Fruit fly (Drosophila melanogaster) whole organism, pupa: ENCODE data around the gene CG42579.
"Not testable (repeated sequence)": the region's sequence is repeated elsewhere in the genome, so short reads cannot be mapped to it uniquely, and the experiment has no call there.

Experiments used
- CG10348 ChIP-seq: fragments of 200-800 bp; sonication (Bioruptor generic); IDR thresholded peaks from 2 replicates; pipeline ENCODE4 v1.3.6; 2022; ENCODE audit warnings: missing biosample characterization, missing genetic modification characterization
- CG12605 ChIP-seq: fragments of 200-800 bp; sonication (Bioruptor generic); IDR thresholded peaks from 2 replicates; pipeline ENCODE4 v1.3.6; 2022; ENCODE audit warnings: missing biosample characterization, missing genetic modification characterization
- CG13204 ChIP-seq: fragments of 200-800 bp; sonication (Bioruptor generic); optimal IDR thresholded peaks from 2 replicates; lab custom pipeline; 2018; ENCODE audit warnings: missing biosample characterization, mild to moderate bottlenecking, missing genetic modification characterization, moderate library complexity
- CG14655 ChIP-seq: fragments of 200-800 bp; sonication (Bioruptor generic); optimal IDR thresholded peaks from 3 replicates; lab custom pipeline; 2017; ENCODE audit warnings: mild to moderate bottlenecking, missing biosample characterization, missing genetic modification reagents, missing genetic modification characterization
- CG15710 ChIP-seq: fragments of 200-800 bp; sonication (Bioruptor generic); optimal IDR thresholded peaks from 2 replicates; lab custom pipeline; 2018; ENCODE audit warnings: missing biosample characterization, mild to moderate bottlenecking, missing genetic modification characterization, moderate library complexity
- CG17806 ChIP-seq: fragments of 200-800 bp; sonication (Bioruptor generic); optimal IDR thresholded peaks from 2 replicates; lab custom pipeline; 2018; ENCODE audit warnings: missing biosample characterization, mild to moderate bottlenecking, missing genetic modification characterization, moderate library complexity
- CG32121 ChIP-seq: fragments of 200-800 bp; sonication (Bioruptor generic); IDR thresholded peaks from 2 replicates; pipeline ENCODE4 v1.3.6; 2022; ENCODE audit warnings: missing biosample characterization, missing genetic modification characterization
- CG34367 ChIP-seq: fragments of 200-800 bp; sonication (Bioruptor generic); optimal IDR thresholded peaks from 2 replicates; lab custom pipeline; 2018; ENCODE audit warnings: missing biosample characterization, mild to moderate bottlenecking, missing genetic modification characterization
- CG4496 ChIP-seq: fragments of 200-800 bp; sonication (Bioruptor generic); IDR thresholded peaks from 3 replicates; pipeline ENCODE4 v1.3.6; 2022; ENCODE audit warnings: missing biosample characterization, missing genetic modification characterization
- CG8159 ChIP-seq: fragments of 200-800 bp; sonication (Bioruptor generic); optimal IDR thresholded peaks from 3 replicates; lab custom pipeline; 2018; ENCODE audit warnings: missing biosample characterization, mild to moderate bottlenecking, missing genetic modification characterization, moderate library complexity
- CG8301 ChIP-seq: fragments of 200-800 bp; sonication (Bioruptor generic); optimal IDR thresholded peaks from 2 replicates; lab custom pipeline; 2018; ENCODE audit warnings: missing biosample characterization, mild to moderate bottlenecking, missing genetic modification characterization
- CG9948 ChIP-seq: fragments of 200-800 bp; sonication (Bioruptor generic); optimal IDR thresholded peaks from 2 replicates; lab custom pipeline; 2018; ENCODE audit warnings: missing biosample characterization, mild to moderate bottlenecking, missing genetic modification characterization, moderate library complexity
- D1 ChIP-seq: fragments of 200-800 bp; sonication (Bioruptor generic); optimal IDR thresholded peaks from 2 replicates; lab custom pipeline; 2018; ENCODE audit warnings: missing biosample characterization, mild to moderate bottlenecking, missing genetic modification characterization, moderate library complexity
- EcR ChIP-seq: fragments of 200-800 bp; sonication (Bioruptor generic); optimal IDR thresholded peaks from 3 replicates; lab custom pipeline; 2019; ENCODE audit warnings: missing biosample characterization, missing genetic modification characterization, mild to moderate bottlenecking, moderate library complexity, missing genetic modification reagents
- Ets98B ChIP-seq: fragments of 200-800 bp; sonication (Bioruptor generic); IDR thresholded peaks from 2 replicates; pipeline ENCODE4 v1.3.6; 2022; ENCODE audit warnings: missing biosample characterization, missing genetic modification characterization
- Pif1A ChIP-seq: fragments of 200-800 bp; sonication (Bioruptor generic); optimal IDR thresholded peaks from 3 replicates; lab custom pipeline; 2016; ENCODE audit warnings: missing biosample characterization, missing genetic modification characterization
- Pif1B ChIP-seq: fragments of 200-800 bp; sonication (Bioruptor generic); optimal IDR thresholded peaks from 3 replicates; lab custom pipeline; 2016; ENCODE audit warnings: missing biosample characterization, missing genetic modification characterization
- Snoo ChIP-seq: fragments of 200-800 bp; sonication (Bioruptor generic); optimal IDR thresholded peaks from 3 replicates; lab custom pipeline; 2017; ENCODE audit warnings: missing biosample characterization, mild to moderate bottlenecking, missing genetic modification characterization, inconsistent platforms
- fd96Ca ChIP-seq: fragments of 200-800 bp; sonication (Bioruptor generic); IDR thresholded peaks from 3 replicates; pipeline ENCODE4 v1.3.6; 2022; ENCODE audit warnings: missing biosample characterization, missing genetic modification characterization
- gl ChIP-seq: fragments of 200-800 bp; sonication (Bioruptor generic); optimal IDR thresholded peaks from 2 replicates; lab custom pipeline; 2018; ENCODE audit warnings: missing biosample characterization, mild to moderate bottlenecking, missing genetic modification characterization
- rn ChIP-seq: fragments of 200-800 bp; sonication (Bioruptor generic); IDR thresholded peaks from 2 replicates; pipeline ENCODE4 v1.3.6; 2022; ENCODE audit warnings: missing biosample characterization, missing genetic modification characterization

Gene CG42579

DNA sequence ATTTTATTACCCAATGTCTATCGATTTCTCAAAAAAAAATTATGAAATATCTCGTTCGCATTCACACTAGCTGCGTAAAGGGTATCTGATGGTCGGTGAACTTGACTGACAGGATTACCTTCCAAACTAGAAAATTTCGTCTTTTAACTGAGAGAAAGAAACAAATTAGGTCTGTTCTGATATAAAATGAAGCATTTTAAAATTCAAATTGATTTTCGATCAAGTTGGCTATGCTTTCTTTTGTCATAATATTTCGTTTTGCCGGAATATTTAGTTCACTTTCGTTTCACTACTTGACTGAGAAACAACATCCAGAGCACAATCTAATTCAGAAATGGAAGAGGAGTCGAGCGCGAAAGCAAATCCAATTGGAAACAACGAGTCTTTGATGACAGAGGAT lies at the start of gene CG42579:
Gene CG42579 (plus strand): TSS at position 301 of the 400 bp plus-strand sequence.
- TF ChIP-seq CG9948 (tag; lab: Kevin White, UChicago); Snoo; Ets98B (GFP tag; lab: Robert Waterston, UW): not testable (repeated sequence)

dm6 chrX:20478674-20479073 lies 48.8 kb upstream of the CG42579 start:
- TF ChIP-seq Pif1B (no peak), rn (GFP tag; lab: Robert Waterston, UW) (no peak), CG8159 (tag; lab: Kevin White, UChicago) (no peak), CG17806 (no peak)
- TF ChIP-seq, all 21 proteins: peak for 0

- TF ChIP-seq CG15710 (tag; lab: Kevin White, UChicago) = peak; percentile 42
- no peak for TF ChIP-seq CG8301 (tag; lab: Kevin White, UChicago)
- TF ChIP-seq CG17806 = peak; percentile 62
- TF ChIP-seq EcR = no peak
- TF ChIP-seq fd96Ca (GFP tag; lab: Robert Waterston, UW) = peak; percentile 86
- peak; percentile 86 for TF ChIP-seq CG4496 (GFP tag; lab: Robert Waterston, UW)
- TF ChIP-seq Pif1A (GFP tag; lab: Kevin White, UChicago) = peak; percentile 79
- TF ChIP-seq gl (tag; lab: Kevin White, UChicago) = no peak
- TF ChIP-seq CG9948 (tag; lab: Kevin White, UChicago) = peak; percentile 72
- TF ChIP-seq rn (GFP tag; lab: Robert Waterston, UW) = no peak
- peak; percentile 76 for TF ChIP-seq Pif1B
- TF ChIP-seq CG10348 = peak; percentile 32; the same call in 1 of the 2 replicates
- peak; percentile 61 for TF ChIP-seq CG8159 (tag; lab: Kevin White, UChicago)
- peak; percentile 58; the same call in 1 of the 2 replicates for TF ChIP-seq CG32121 (GFP tag; lab: Robert Waterston, UW)
- TF ChIP-seq CG12605 = peak; percentile 51; the same call in 1 of the 2 replicates
- TF ChIP-seq Ets98B (GFP tag; lab: Robert Waterston, UW) = peak; percentile 73
- no peak for TF ChIP-seq CG14655 (GFP tag; lab: Kevin White, UChicago)
- TF ChIP-seq Snoo = peak; percentile 72
- TF ChIP-seq CG13204 (GFP tag; lab: Kevin White, UChicago) = no peak
- TF ChIP-seq D1 = no peak
- peak; percentile 68 for TF ChIP-seq CG34367
Measured at dm6 chrX:20480382-20480781, 47.0 kb upstream of the CG42579 start.

DNA sequence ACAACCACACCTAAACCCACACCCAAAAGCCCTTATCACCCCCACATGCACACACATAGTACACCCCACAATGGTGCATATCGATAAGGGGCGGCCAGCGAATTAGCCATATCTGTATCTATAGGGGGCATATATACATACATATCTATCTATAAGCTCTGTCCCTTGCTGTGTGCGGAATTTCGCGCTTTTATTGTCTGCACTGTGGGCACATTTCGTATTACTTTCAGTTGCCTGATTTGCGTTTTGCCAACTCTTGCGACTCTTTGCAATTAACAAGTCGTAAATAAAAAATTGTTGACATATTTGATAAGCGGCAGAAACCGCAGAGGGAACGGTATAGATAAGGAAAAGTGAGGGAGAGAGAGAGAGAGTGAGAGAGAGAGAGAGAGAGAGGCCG lies 46.0 kb upstream of the CG42579 start:
- TF ChIP-seq CG8159 (tag; lab: Kevin White, UChicago) = no peak
- no peak for TF ChIP-seq CG9948 (tag; lab: Kevin White, UChicago)
- no peak for TF ChIP-seq CG4496 (GFP tag; lab: Robert Waterston, UW)
- no peak for TF ChIP-seq fd96Ca (GFP tag; lab: Robert Waterston, UW)
- TF ChIP-seq CG15710 (tag; lab: Kevin White, UChicago) = no peak
- TF ChIP-seq rn (GFP tag; lab: Robert Waterston, UW) = no peak
- no peak for TF ChIP-seq CG10348
- TF ChIP-seq, all 21 proteins: peak for 0

- TF ChIP-seq fd96Ca (GFP tag; lab: Robert Waterston, UW) (peak; percentile 54; the same call in 2 of the 3 replicates), CG9948 (tag; lab: Kevin White, UChicago) (peak; percentile 58), CG12605 (no peak), CG10348 (no peak), rn (GFP tag; lab: Robert Waterston, UW) (no peak), CG34367 (peak; percentile 29), D1 (no peak), Pif1B (peak; percentile 54), CG13204 (GFP tag; lab: Kevin White, UChicago) (no peak), Snoo (no peak), CG15710 (tag; lab: Kevin White, UChicago) (peak; percentile 63), CG4496 (GFP tag; lab: Robert Waterston, UW) (peak; percentile 46; the same call in 1 of the 3 replicates), CG8159 (tag; lab: Kevin White, UChicago) (peak; percentile 78), Ets98B (GFP tag; lab: Robert Waterston, UW) (no peak), CG32121 (GFP tag; lab: Robert Waterston, UW) (peak; percentile 66), CG14655 (GFP tag; lab: Kevin White, UChicago) (peak; percentile 72), Pif1A (GFP tag; lab: Kevin White, UChicago) (peak; percentile 51), CG17806 (peak; percentile 63), gl (tag; lab: Kevin White, UChicago) (no peak), CG8301 (tag; lab: Kevin White, UChicago) (peak; percentile 56), EcR (peak; percentile 45)
Measured at dm6 chrX:20482790-20483564, 44.5 kb upstream of the CG42579 start.

- no peak for TF ChIP-seq Pif1A (GFP tag; lab: Kevin White, UChicago)
- TF ChIP-seq, all 21 proteins: peak for 0
Measured at dm6 chrX:20485880-20486279, 41.6 kb upstream of the CG42579 start, which contains the start of gene CG15461. TSS of gene CG15461 (plus strand) at chrX:20486180.
